Fruit fly (Drosophila melanogaster): ENCODE measurements around the gene CG8563.

dm6 chr3L:7380395-7380794 is 10.1 kb upstream of the CG8563 start:
- TF ChIP-seq Eip78C (GFP tag) (no peak), esn (GFP tag; optimal IDR thresholded peaks at IDR 0.05) (no peak), Sox102F (GFP tag; optimal IDR thresholded peaks at IDR 0.05) (no peak), CG6854 (GFP tag; optimal IDR thresholded peaks at IDR 0.05) (no peak), Hr39 (GFP tag; optimal IDR thresholded peaks at IDR 0.05) (no peak)

Measured in whole organism, prepupa.